Worm (Caenorhabditis elegans) whole organism, late embryonic: ENCODE measurements around the gene ftr-1.

Experiments
- C38D4.7 ChIP-seq: fragments of 200-800 bp; sonication (Bioruptor generic); optimal IDR thresholded peaks from 2 replicates; lab custom pipeline; 2018; ENCODE audit warnings: mild to moderate bottlenecking, missing genetic modification characterization, moderate library complexity, missing compliant biosample characterization
- K02D7.2 ChIP-seq: sonication (generic microtip); optimal IDR thresholded peaks from 2 replicates; lab custom pipeline; 2017; ENCODE audit warnings: mild to moderate bottlenecking, missing genetic modification characterization, missing compliant biosample characterization
- K09A11.1 ChIP-seq: sonication (generic microtip); optimal IDR thresholded peaks from 2 replicates; lab custom pipeline; 2017; ENCODE audit warnings: antibody characterized with exemption, mild to moderate bottlenecking, missing genetic modification characterization, missing compliant biosample characterization; ENCODE audit not compliant: insufficient read depth
- T23F11.4 ChIP-seq: fragments of 200-800 bp; sonication (Bioruptor generic); optimal IDR thresholded peaks from 2 replicates; lab custom pipeline; 2018; ENCODE audit warnings: mild to moderate bottlenecking, missing genetic modification characterization, missing compliant biosample characterization
- ama-1 ChIP-seq: fragments of 150-350 bp; optimal IDR thresholded peaks from 2 replicates; lab custom pipeline; 2014
- ceh-14 ChIP-seq: sonication (generic microtip); optimal IDR thresholded peaks from 2 replicates; lab custom pipeline; 2016; ENCODE audit warnings: missing genotype, missing genetic modification characterization, missing compliant biosample characterization
- ceh-19 ChIP-seq: fragments of 200-800 bp; sonication (Bioruptor generic); optimal IDR thresholded peaks from 2 replicates; lab custom pipeline; 2018; ENCODE audit warnings: mild to moderate bottlenecking, missing genetic modification characterization, missing compliant biosample characterization
- ceh-30 ChIP-seq: fragments of 150-350 bp; optimal IDR thresholded peaks from 2 replicates; lab custom pipeline; 2014; ENCODE audit warnings: missing biosample characterization, missing genetic modification characterization
- ceh-31 ChIP-seq: sonication (generic microtip); optimal IDR thresholded peaks from 2 replicates; lab custom pipeline; 2016; ENCODE audit warnings: missing genetic modification characterization, missing compliant biosample characterization
- ceh-6 ChIP-seq: fragments of 200-800 bp; sonication (Bioruptor generic); optimal IDR thresholded peaks from 2 replicates; lab custom pipeline; 2018; ENCODE audit warnings: mild to moderate bottlenecking, missing genetic modification characterization, missing compliant biosample characterization
- ceh-9 ChIP-seq: sonication (generic microtip); optimal IDR thresholded peaks from 2 replicates; lab custom pipeline; 2016; ENCODE audit warnings: mild to moderate bottlenecking, missing genetic modification characterization, inconsistent platforms, missing compliant biosample characterization
- che-1 ChIP-seq: sonication (generic microtip); optimal IDR thresholded peaks from 2 replicates; lab custom pipeline; 2016; ENCODE audit warnings: mild to moderate bottlenecking, missing genetic modification characterization, missing compliant biosample characterization
- dve-1 ChIP-seq: sonication (generic microtip); optimal IDR thresholded peaks from 2 replicates; lab custom pipeline; 2017; ENCODE audit warnings: antibody characterized with exemption, mild to moderate bottlenecking, missing genetic modification characterization, missing compliant biosample characterization
- elt-2 ChIP-seq: sonication (generic microtip); optimal IDR thresholded peaks from 2 replicates; lab custom pipeline; 2016; ENCODE audit warnings: missing genetic modification reagents, missing genetic modification characterization, missing compliant biosample characterization
- elt-4 ChIP-seq: sonication (generic microtip); optimal IDR thresholded peaks from 2 replicates; lab custom pipeline; 2016; ENCODE audit warnings: missing genetic modification characterization, missing compliant biosample characterization
- fkh-10 ChIP-seq: fragments of 150-350 bp; optimal IDR thresholded peaks from 2 replicates; lab custom pipeline; 2014; ENCODE audit warnings: missing biosample characterization, missing genetic modification reagents, missing genetic modification characterization
- gmeb-2 ChIP-seq: sonication (generic microtip); optimal IDR thresholded peaks from 2 replicates; lab custom pipeline; 2016; ENCODE audit warnings: missing genetic modification characterization, inconsistent platforms, missing compliant biosample characterization
- hlh-13 ChIP-seq: fragments of 200-800 bp; sonication (Bioruptor generic); optimal IDR thresholded peaks from 2 replicates; lab custom pipeline; 2018; ENCODE audit warnings: mild to moderate bottlenecking, missing genetic modification characterization, missing compliant biosample characterization
- hlh-30 ChIP-seq: sonication (generic microtip); optimal IDR thresholded peaks from 2 replicates; lab custom pipeline; 2017; ENCODE audit warnings: antibody characterized with exemption, missing genetic modification characterization, missing compliant biosample characterization; ENCODE audit not compliant: insufficient read depth
- hlh-6 ChIP-seq: sonication (generic microtip); optimal IDR thresholded peaks from 2 replicates; lab custom pipeline; 2016; ENCODE audit warnings: missing genotype, missing genetic modification characterization, missing compliant biosample characterization
- hlh-8 ChIP-seq: sonication (generic microtip); optimal IDR thresholded peaks from 2 replicates; lab custom pipeline; 2016; ENCODE audit warnings: missing genotype, missing genetic modification characterization, missing compliant biosample characterization
- madf-2 ChIP-seq: sonication (generic microtip); optimal IDR thresholded peaks from 2 replicates; lab custom pipeline; 2017; ENCODE audit warnings: missing genetic modification characterization, missing compliant biosample characterization
- mec-3 ChIP-seq: sonication (generic microtip); optimal IDR thresholded peaks from 2 replicates; lab custom pipeline; 2016; ENCODE audit warnings: borderline replicate concordance, missing genetic modification characterization, missing compliant biosample characterization
- nfya-1 ChIP-seq: sonication (generic microtip); optimal IDR thresholded peaks from 2 replicates; lab custom pipeline; 2017; ENCODE audit warnings: missing genetic modification characterization, mild to moderate bottlenecking, missing compliant biosample characterization, antibody characterized with exemption, moderate library complexity
- nhr-11 ChIP-seq: fragments of 150-350 bp; optimal IDR thresholded peaks from 2 replicates; lab custom pipeline; 2014; ENCODE audit warnings: missing biosample characterization, missing genetic modification characterization
- npax-4 ChIP-seq: sonication (generic microtip); optimal IDR thresholded peaks from 2 replicates; lab custom pipeline; 2016; ENCODE audit warnings: missing genetic modification characterization, missing compliant biosample characterization
- pha-4 ChIP-seq: fragments of 150-350 bp; optimal IDR thresholded peaks from 2 replicates; lab custom pipeline; 2018; ENCODE audit warnings: missing biosample characterization, missing genetic modification reagents, missing genetic modification characterization
- pros-1 ChIP-seq: fragments of 150-350 bp; optimal IDR thresholded peaks from 2 replicates; lab custom pipeline; 2014; ENCODE audit warnings: missing biosample characterization, missing genetic modification reagents, missing genetic modification characterization
- ref-2 ChIP-seq: sonication (generic microtip); optimal IDR thresholded peaks from 2 replicates; lab custom pipeline; 2016; ENCODE audit warnings: missing genetic modification characterization, missing compliant biosample characterization
- rnt-1 ChIP-seq: sonication (generic microtip); optimal IDR thresholded peaks from 2 replicates; lab custom pipeline; 2016; ENCODE audit warnings: missing genetic modification characterization, missing compliant biosample characterization
- syd-9 ChIP-seq: sonication (generic microtip); optimal IDR thresholded peaks from 2 replicates; lab custom pipeline; 2016; ENCODE audit warnings: mild to moderate bottlenecking, missing genetic modification characterization, moderate library complexity, missing compliant biosample characterization
- tbx-7 ChIP-seq: sonication (generic microtip); optimal IDR thresholded peaks from 2 replicates; lab custom pipeline; 2016; ENCODE audit warnings: missing genotype, missing genetic modification characterization, missing compliant biosample characterization
- ttx-3 ChIP-seq: sonication (generic microtip); optimal IDR thresholded peaks from 2 replicates; lab custom pipeline; 2016; ENCODE audit warnings: missing genetic modification reagents, missing genetic modification characterization, missing compliant biosample characterization
- unc-42 ChIP-seq: sonication (generic microtip); optimal IDR thresholded peaks from 2 replicates; lab custom pipeline; 2016; ENCODE audit warnings: missing genotype, missing genetic modification characterization, missing compliant biosample characterization
- unc-55 ChIP-seq: sonication (generic microtip); optimal IDR thresholded peaks from 2 replicates; lab custom pipeline; 2017; ENCODE audit warnings: missing biosample characterization, missing genetic modification reagents, missing genetic modification characterization
- ztf-16 ChIP-seq: sonication (generic microtip); optimal IDR thresholded peaks from 2 replicates; lab custom pipeline; 2017; ENCODE audit warnings: missing genetic modification characterization, missing compliant biosample characterization

ftr-1 gene

ce11 chrV:20212584-20212983 is 15.8 kb downstream of the ftr-1 start, which contains the start of gene Y113G7B.12:
Gene Y113G7B.12, minus strand, starts transcription at chrV:20212684.
- TF ChIP-seq ceh-9 (tag; lab: Kevin White, UChicago) (no peak), hlh-13 (GFP tag; lab: Kevin White, UChicago) (no peak), ama-1 (lab: Kevin White, UChicago) (no peak), nhr-11 (tag; lab: Kevin White, UChicago) (no peak)

ce11 chrV:20213097-20213496 is 16.3 kb downstream of the ftr-1 start:
- TF ChIP-seq C38D4.7 (GFP tag; lab: Kevin White, UChicago): no peak
- no peak for TF ChIP-seq ceh-31 (tag; lab: Kevin White, UChicago)
- TF ChIP-seq che-1: no peak

- no peak for TF ChIP-seq npax-4 (tag; lab: Kevin White, UChicago)
- TF ChIP-seq dve-1: no peak
- no peak for TF ChIP-seq ceh-6 (GFP tag; lab: Kevin White, UChicago)
- no peak for TF ChIP-seq pha-4
- no peak for TF ChIP-seq elt-2
- TF ChIP-seq unc-55 (GFP tag; lab: Kevin White, UChicago): no peak
- no peak for TF ChIP-seq hlh-13 (GFP tag; lab: Kevin White, UChicago)
- no peak for TF ChIP-seq fkh-10
- no peak for TF ChIP-seq C38D4.7 (GFP tag; lab: Kevin White, UChicago)
- TF ChIP-seq ceh-14 (tag; lab: Kevin White, UChicago): no peak
- TF ChIP-seq syd-9 (tag; lab: Kevin White, UChicago): no peak
- no peak for TF ChIP-seq ceh-30 (tag; lab: Kevin White, UChicago)
- no peak for TF ChIP-seq hlh-30
- no peak for TF ChIP-seq pros-1 (tag; lab: Kevin White, UChicago)
- no peak for TF ChIP-seq K09A11.1 (tag; lab: Kevin White, UChicago)
- no peak for TF ChIP-seq mec-3 (tag; lab: Kevin White, UChicago)
- no peak for TF ChIP-seq tbx-7 (tag; lab: Kevin White, UChicago)
- no peak for TF ChIP-seq rnt-1 (tag; lab: Kevin White, UChicago)
- no peak for TF ChIP-seq elt-4 (tag; lab: Kevin White, UChicago)
These were observed 18.4 kb downstream of the ftr-1 start, which contains the start of gene Y113G7B.11 for ce11 chrV:20215197-20215596. Gene Y113G7B.11, minus strand, starts transcription at chrV:20215297.

ce11 chrV:20220604-20221003 is 23.8 kb downstream of the ftr-1 start:
- no peak for TF ChIP-seq gmeb-2 (tag; lab: Kevin White, UChicago)
- no peak for TF ChIP-seq ref-2 (tag; lab: Kevin White, UChicago)
- no peak for TF ChIP-seq ceh-14 (tag; lab: Kevin White, UChicago)
- no peak for TF ChIP-seq dve-1
- no peak for TF ChIP-seq K02D7.2 (tag; lab: Kevin White, UChicago)
- TF ChIP-seq hlh-8 (tag; lab: Kevin White, UChicago): no peak
- peak; percentile 96 for TF ChIP-seq unc-42 (tag; lab: Kevin White, UChicago)
- TF ChIP-seq, all 69 proteins: peak for 1

ce11 chrV:20223725-20224124 is 27.0 kb downstream of the ftr-1 start:
- TF ChIP-seq ztf-16: no peak
- no peak for TF ChIP-seq K02D7.2 (tag; lab: Kevin White, UChicago)
- no peak for TF ChIP-seq nfya-1 (tag; lab: Kevin White, UChicago)
- no peak for TF ChIP-seq hlh-6
- no peak for TF ChIP-seq T23F11.4
- TF ChIP-seq ceh-19 (GFP tag; lab: Kevin White, UChicago): no peak
- no peak for TF ChIP-seq hlh-13 (GFP tag; lab: Kevin White, UChicago)
- no peak for TF ChIP-seq ttx-3 (tag; lab: Kevin White, UChicago)
- TF ChIP-seq madf-2 (tag; lab: Kevin White, UChicago): no peak
- no peak for TF ChIP-seq unc-55 (GFP tag; lab: Kevin White, UChicago)
- TF ChIP-seq, all 69 proteins: peak for 0
